Worm (Caenorhabditis elegans): ENCODE measurements around the gene C45B11.8.

ce11 chrV:11071453-11071852 lies 30.9 kb downstream of the C45B11.8 start:
- TF ChIP-seq tab-1 (GFP tag; IDR thresholded peaks at IDR 0.05) (no peak), med-1 (GFP tag; optimal IDR thresholded peaks at IDR 0.05; ENCODE audit: insufficient read depth) (no peak), T22C8.4 (GFP tag; IDR thresholded peaks at IDR 0.05) (no peak), ztf-23 (GFP tag; IDR thresholded peaks at IDR 0.05) (no peak), cog-1 (tag; optimal IDR thresholded peaks at IDR 0.05) (no peak), flt-1 (GFP tag; IDR thresholded peaks at IDR 0.05) (no peak), klf-2 (GFP tag; conservative IDR thresholded peaks at IDR 0.05) (no peak)
